Worm (Caenorhabditis elegans) whole organism, midembryonic: Measurements from ENCODE around the gene ugt-3.

ENCODE experiments used
- T22C8.4 ChIP-seq: fragments of 200-800 bp; sonication (Bioruptor generic); IDR thresholded peaks from 2 replicates; pipeline ENCODE4 v1.3.6; 2022; ENCODE audit warnings: missing genetic modification characterization, missing compliant biosample characterization
- cog-1 ChIP-seq: sonication (generic microtip); optimal IDR thresholded peaks from 2 replicates; lab custom pipeline; 2016; ENCODE audit warnings: missing genetic modification characterization, missing compliant biosample characterization
- flt-1 ChIP-seq: fragments of 200-800 bp; sonication (Bioruptor generic); IDR thresholded peaks from 2 replicates; pipeline ENCODE4 v1.3.6; 2022; ENCODE audit warnings: missing genetic modification characterization, missing compliant biosample characterization
- klf-2 ChIP-seq: fragments of 200-800 bp; sonication (Bioruptor generic); conservative IDR thresholded peaks from 2 replicates; pipeline ENCODE4 v1.3.6; 2022; ENCODE audit warnings: missing genetic modification reagents, missing genetic modification characterization, missing compliant biosample characterization
- med-1 ChIP-seq: sonication (generic microtip); optimal IDR thresholded peaks from 2 replicates; lab custom pipeline; 2017; ENCODE audit warnings: missing genetic modification characterization, mild to moderate bottlenecking, missing compliant biosample characterization, antibody characterized with exemption, missing genetic modification reagents; ENCODE audit not compliant: insufficient read depth
- ref-1 ChIP-seq: fragments of 200-800 bp; sonication (Bioruptor generic); conservative IDR thresholded peaks from 2 replicates; pipeline ENCODE4 v1.3.6; 2022; ENCODE audit warnings: missing genetic modification reagents, missing genetic modification characterization, missing compliant biosample characterization
- tab-1 ChIP-seq: fragments of 200-800 bp; sonication (Bioruptor generic); IDR thresholded peaks from 2 replicates; pipeline ENCODE4 v1.3.6; 2022; ENCODE audit warnings: missing genetic modification characterization, missing compliant biosample characterization
- ztf-23 ChIP-seq: fragments of 200-800 bp; sonication (Bioruptor generic); IDR thresholded peaks from 2 replicates; pipeline ENCODE4 v1.3.6; 2022; ENCODE audit warnings: missing genetic modification reagents, missing genetic modification characterization, missing compliant biosample characterization
- ztf-29 ChIP-seq: fragments of 200-800 bp; sonication (Bioruptor generic); IDR thresholded peaks from 2 replicates; pipeline ENCODE4 v1.3.6; 2022; ENCODE audit warnings: missing genetic modification reagents, missing genetic modification characterization, missing compliant biosample characterization

The ugt-3 gene

ce11 chrV:12751495-12752050 is 48.5 kb downstream of the ugt-3 start, which contains the start of gene C15C8.6:
Gene C15C8.6 (minus strand): TSS chrV:12751545.
- TF ChIP-seq ztf-29 (GFP tag; lab: Robert Waterston, UW) (no peak), klf-2 (no peak), med-1 (GFP tag; lab: Kevin White, UChicago) (no peak), flt-1 (no peak), T22C8.4 (GFP tag; lab: Robert Waterston, UW) (no peak), ztf-23 (GFP tag; lab: Robert Waterston, UW) (no peak), tab-1 (GFP tag; lab: Robert Waterston, UW) (no peak), cog-1 (tag; lab: Kevin White, UChicago) (no peak), ref-1 (GFP tag; lab: Robert Waterston, UW) (no peak)

ce11 chrV:12749558-12749957 is 50.5 kb downstream of the ugt-3 start:
- TF ChIP-seq cog-1 (tag; lab: Kevin White, UChicago) (no peak), ztf-29 (GFP tag; lab: Robert Waterston, UW) (no peak), tab-1 (GFP tag; lab: Robert Waterston, UW) (no peak), ztf-23 (GFP tag; lab: Robert Waterston, UW) (no peak)
